Worm (Caenorhabditis elegans): ENCODE data around the gene T10H4.4.

DNA sequence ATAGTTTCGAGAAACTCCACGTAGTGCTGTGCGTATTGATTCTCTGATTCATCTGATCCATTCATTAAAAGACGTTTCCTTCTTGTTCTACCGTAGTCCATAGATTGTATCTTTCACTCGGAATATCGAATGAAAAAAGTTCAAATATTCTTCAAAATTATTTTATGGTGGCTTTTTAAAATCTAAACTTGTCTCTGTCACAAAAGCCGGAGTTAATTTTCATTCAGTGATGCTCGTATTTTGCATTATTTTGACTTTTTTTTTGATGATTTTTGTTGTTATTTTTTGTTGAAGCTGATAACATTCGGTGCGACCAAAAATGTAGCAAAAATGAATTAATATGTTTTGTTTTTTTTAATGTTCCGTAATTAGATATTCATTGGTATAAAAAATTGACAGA, 36.5 kb downstream of the T10H4.4 start, which contains the start of gene nhr-164:
- TF ChIP-seq W03F9.2 (tag; optimal IDR thresholded peaks at IDR 0.05) (no peak), dao-5 (tag; optimal IDR thresholded peaks at IDR 0.05) (no peak)
